Worm (Caenorhabditis elegans): Measurements from ENCODE around the gene F10A3.4.

DNA sequence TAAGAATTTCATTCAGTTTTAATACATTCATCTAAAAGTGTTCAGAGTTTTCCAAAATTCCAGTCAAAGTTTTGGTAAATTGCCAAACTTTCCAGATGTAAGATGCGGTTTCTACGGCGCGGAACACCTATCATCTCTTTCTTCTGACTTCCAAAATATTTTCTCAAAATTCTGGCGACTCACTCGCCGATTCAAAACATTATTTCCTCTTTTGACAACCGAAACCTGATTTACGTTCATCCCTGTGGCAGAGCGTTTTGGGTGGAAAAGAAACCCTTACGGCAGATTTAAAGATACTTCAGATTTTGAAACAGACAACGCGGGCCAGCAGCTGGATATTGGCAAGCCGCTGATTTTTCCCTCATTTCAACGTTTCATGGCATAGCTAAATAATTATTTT is 49.1 kb downstream of the F10A3.4 start, which contains the start of gene F11A5.5:
- TF ChIP-seq hpl-2 (GFP tag; optimal IDR thresholded peaks at IDR 0.05) (no peak), aha-1 (tag; optimal IDR thresholded peaks at IDR 0.05) (no peak), ets-5 (GFP tag; IDR thresholded peaks at IDR 0.05) (no peak), C34B4.2 (tag; optimal IDR thresholded peaks at IDR 0.05) (no peak)
